Worm (Caenorhabditis elegans) whole organism, midembryonic: ENCODE data around the gene cyn-17.

Experiments used
- cog-1 ChIP-seq: sonication (generic microtip); optimal IDR thresholded peaks from 2 replicates; lab custom pipeline; 2016; ENCODE audit warnings: missing genetic modification characterization, missing compliant biosample characterization
- flt-1 ChIP-seq: fragments of 200-800 bp; sonication (Bioruptor generic); IDR thresholded peaks from 2 replicates; pipeline ENCODE4 v1.3.6; 2022; ENCODE audit warnings: missing genetic modification characterization, missing compliant biosample characterization
- klf-2 ChIP-seq: fragments of 200-800 bp; sonication (Bioruptor generic); conservative IDR thresholded peaks from 2 replicates; pipeline ENCODE4 v1.3.6; 2022; ENCODE audit warnings: missing genetic modification reagents, missing genetic modification characterization, missing compliant biosample characterization
- med-1 ChIP-seq: sonication (generic microtip); optimal IDR thresholded peaks from 2 replicates; lab custom pipeline; 2017; ENCODE audit warnings: missing genetic modification characterization, mild to moderate bottlenecking, missing compliant biosample characterization, antibody characterized with exemption, missing genetic modification reagents; ENCODE audit not compliant: insufficient read depth
- ref-1 ChIP-seq: fragments of 200-800 bp; sonication (Bioruptor generic); conservative IDR thresholded peaks from 2 replicates; pipeline ENCODE4 v1.3.6; 2022; ENCODE audit warnings: missing genetic modification reagents, missing genetic modification characterization, missing compliant biosample characterization
- tab-1 ChIP-seq: fragments of 200-800 bp; sonication (Bioruptor generic); IDR thresholded peaks from 2 replicates; pipeline ENCODE4 v1.3.6; 2022; ENCODE audit warnings: missing genetic modification characterization, missing compliant biosample characterization
- ztf-23 ChIP-seq: fragments of 200-800 bp; sonication (Bioruptor generic); IDR thresholded peaks from 2 replicates; pipeline ENCODE4 v1.3.6; 2022; ENCODE audit warnings: missing genetic modification reagents, missing genetic modification characterization, missing compliant biosample characterization
- ztf-29 ChIP-seq: fragments of 200-800 bp; sonication (Bioruptor generic); IDR thresholded peaks from 2 replicates; pipeline ENCODE4 v1.3.6; 2022; ENCODE audit warnings: missing genetic modification reagents, missing genetic modification characterization, missing compliant biosample characterization

- TF ChIP-seq ztf-23 (no peak), cog-1 (no peak), flt-1 (no peak), klf-2 (no peak), tab-1 (no peak), ref-1 (no peak), med-1 (no peak), ztf-29 (GFP tag; lab: Robert Waterston, UW) (no peak)
Measured at ce11 chrV:5758780-5759179, 40.7 kb upstream of the cyn-17 start, which contains the start of gene C53A3.4.
